Worm (Caenorhabditis elegans): ENCODE data around the gene F54F7.8.

Gene F54F7.8

ce11 chrX:11837378-11837777 is 17.4 kb downstream of the F54F7.8 start, which contains the start of gene taf-7.1:
TSS of gene taf-7.1 (minus strand) at chrX:11837478.
- TF ChIP-seq elt-2 (tag; optimal IDR thresholded peaks at IDR 0.05): no peak
- TF ChIP-seq ceh-22 (tag; optimal IDR thresholded peaks at IDR 0.05): no peak
- TF ChIP-seq ceh-14 (tag; optimal IDR thresholded peaks at IDR 0.05): no peak
- no peak for TF ChIP-seq odd-2 (tag; optimal IDR thresholded peaks at IDR 0.05)
- no peak for TF ChIP-seq madf-2 (tag; optimal IDR thresholded peaks at IDR 0.05)
- TF ChIP-seq sdc-2 (tag; optimal IDR thresholded peaks at IDR 0.05): no peak
- TF ChIP-seq elt-4 (tag; optimal IDR thresholded peaks at IDR 0.05): no peak
- TF ChIP-seq dmd-4 (tag; optimal IDR thresholded peaks at IDR 0.05; ENCODE audit: borderline replicate concordance): no peak
- TF ChIP-seq F13H6.1 (tag; optimal IDR thresholded peaks at IDR 0.05): no peak
- no peak for TF ChIP-seq C08G9.2 (tag; optimal IDR thresholded peaks at IDR 0.05)
- TF ChIP-seq ceh-48 (tag; optimal IDR thresholded peaks at IDR 0.05): no peak
- TF ChIP-seq ceh-45 (GFP tag; IDR thresholded peaks at IDR 0.05): no peak
- TF ChIP-seq mec-3 (tag; optimal IDR thresholded peaks at IDR 0.05; ENCODE audit: borderline replicate concordance): no peak
- no peak for TF ChIP-seq ahr-1 (tag; optimal IDR thresholded peaks at IDR 0.05)
- no peak for TF ChIP-seq ceh-6 (GFP tag; optimal IDR thresholded peaks at IDR 0.05)
- no peak for TF ChIP-seq ztf-16 (tag; optimal IDR thresholded peaks at IDR 0.05)
- TF ChIP-seq ceh-9 (tag; optimal IDR thresholded peaks at IDR 0.05): no peak
- TF ChIP-seq ceh-34 (tag; optimal IDR thresholded peaks at IDR 0.05): no peak

DNA sequence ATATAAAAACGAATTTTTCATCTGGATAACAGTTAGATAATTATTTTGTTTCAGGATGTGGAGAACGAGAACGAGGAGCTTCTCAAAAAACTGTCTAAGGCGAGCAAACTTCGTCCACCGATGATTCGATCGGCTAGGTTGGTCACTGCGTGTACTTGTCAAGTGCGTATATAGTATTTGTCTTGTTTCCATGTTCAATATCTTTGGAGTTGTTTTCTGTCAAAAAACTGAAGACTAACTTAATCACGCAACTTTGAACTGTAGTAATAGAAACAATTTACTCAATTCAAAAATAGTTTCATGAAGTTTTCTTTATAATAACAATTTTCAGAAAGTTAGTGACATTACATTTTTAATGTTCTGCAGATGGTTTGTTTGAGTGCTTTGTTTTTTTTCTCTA is 26.1 kb downstream of the F54F7.8 start:
- TF ChIP-seq ceh-22 (tag; optimal IDR thresholded peaks at IDR 0.05) (no peak), ceh-6 (GFP tag; optimal IDR thresholded peaks at IDR 0.05) (no peak), hlh-8 (tag; optimal IDR thresholded peaks at IDR 0.05) (no peak), fkh-6 (tag; optimal IDR thresholded peaks at IDR 0.05) (no peak), zip-5 (tag; optimal IDR thresholded peaks at IDR 0.05) (no peak), sox-2 (GFP tag; IDR thresholded peaks at IDR 0.05) (no peak), T23F11.4 (GFP tag; optimal IDR thresholded peaks at IDR 0.05) (no peak), rnt-1 (tag; optimal IDR thresholded peaks at IDR 0.05) (no peak), gmeb-2 (tag; optimal IDR thresholded peaks at IDR 0.05) (no peak), K02D7.2 (tag; optimal IDR thresholded peaks at IDR 0.05) (no peak), pax-1 (tag; optimal IDR thresholded peaks at IDR 0.05) (no peak), ttx-3 (tag; optimal IDR thresholded peaks at IDR 0.05) (no peak), C08G9.2 (tag; optimal IDR thresholded peaks at IDR 0.05) (no peak), pqm-1 (tag; optimal IDR thresholded peaks at IDR 0.05) (no peak), nhr-11 (tag; optimal IDR thresholded peaks at IDR 0.05) (no peak), ceh-9 (tag; optimal IDR thresholded peaks at IDR 0.05) (no peak), ztf-16 (tag; optimal IDR thresholded peaks at IDR 0.05) (no peak)

ce11 chrX:11827528-11827927 is 27.3 kb downstream of the F54F7.8 start:
- TF ChIP-seq ceh-2 (tag; optimal IDR thresholded peaks at IDR 0.05): no peak
- TF ChIP-seq pqm-1 (tag; optimal IDR thresholded peaks at IDR 0.05): no peak
- no peak for TF ChIP-seq C38D4.7 (GFP tag; optimal IDR thresholded peaks at IDR 0.05)
- TF ChIP-seq elt-4 (tag; optimal IDR thresholded peaks at IDR 0.05): no peak

- TF ChIP-seq ttx-3 (tag; optimal IDR thresholded peaks at IDR 0.05): no peak
- no peak for TF ChIP-seq hlh-8 (tag; optimal IDR thresholded peaks at IDR 0.05)
- TF ChIP-seq unc-86 (tag; optimal IDR thresholded peaks at IDR 0.05): no peak
- TF ChIP-seq pros-1 (tag; optimal IDR thresholded peaks at IDR 0.05): no peak
- TF ChIP-seq dmd-4 (tag; optimal IDR thresholded peaks at IDR 0.05; ENCODE audit: borderline replicate concordance): no peak
- no peak for TF ChIP-seq C38D4.7 (GFP tag; optimal IDR thresholded peaks at IDR 0.05)
- TF ChIP-seq ceh-6 (GFP tag; optimal IDR thresholded peaks at IDR 0.05): no peak
- no peak for TF ChIP-seq hlh-30 (tag; optimal IDR thresholded peaks at IDR 0.05; ENCODE audit: insufficient read depth)
- TF ChIP-seq ama-1 (optimal IDR thresholded peaks at IDR 0.05): no peak
- TF ChIP-seq F13H6.1 (tag; optimal IDR thresholded peaks at IDR 0.05): no peak
- TF ChIP-seq sox-4 (tag; optimal IDR thresholded peaks at IDR 0.05): no peak
- no peak for TF ChIP-seq K09A11.1 (tag; optimal IDR thresholded peaks at IDR 0.05; ENCODE audit: insufficient read depth)
These were observed 27.9 kb downstream of the F54F7.8 start for ce11 chrX:11826892-11827291.
